Fruit fly (Drosophila melanogaster) whole organism, embryonic: ENCODE measurements around the gene CtsF.

Experiments
- Abd-B ChIP-seq: fragments of 200-800 bp; sonication (Bioruptor generic); optimal IDR thresholded peaks from 2 replicates; lab custom pipeline; 2018; ENCODE audit warnings: missing biosample characterization, mild to moderate bottlenecking, missing genetic modification characterization, moderate library complexity
- Atf-2 ChIP-seq: fragments of 200-800 bp; sonication (Bioruptor generic); optimal IDR thresholded peaks from 2 replicates; lab custom pipeline; 2016; ENCODE audit warnings: missing biosample characterization, missing genetic modification characterization
- Blimp-1 ChIP-seq: fragments of 200-800 bp; sonication (Bioruptor generic); optimal IDR thresholded peaks from 3 replicates; lab custom pipeline; 2018; ENCODE audit warnings: missing biosample characterization, missing genetic modification characterization, mild to moderate bottlenecking, moderate library complexity, missing genetic modification reagents
- BtbVII ChIP-seq: fragments of 200-800 bp; sonication (Bioruptor generic); optimal IDR thresholded peaks from 3 replicates; lab custom pipeline; 2017; ENCODE audit warnings: missing biosample characterization, mild to moderate bottlenecking, missing genetic modification characterization
- C15 ChIP-seq: fragments of 200-800 bp; sonication (Bioruptor generic); IDR thresholded peaks from 3 replicates; pipeline ENCODE4 v1.3.6; 2022; ENCODE audit warnings: missing biosample characterization, missing genetic modification characterization
- CG10267 ChIP-seq: fragments of 200-800 bp; sonication (Bioruptor generic); optimal IDR thresholded peaks from 2 replicates; lab custom pipeline; 2018; ENCODE audit warnings: missing biosample characterization, mild to moderate bottlenecking, missing genetic modification characterization, moderate library complexity
- CG10431 ChIP-seq: fragments of 200-800 bp; sonication (Bioruptor generic); optimal IDR thresholded peaks from 3 replicates; lab custom pipeline; 2018; ENCODE audit warnings: missing biosample characterization, mild to moderate bottlenecking, missing genetic modification characterization
- CG11093 ChIP-seq: fragments of 200-800 bp; sonication (Bioruptor generic); IDR thresholded peaks from 3 replicates; pipeline ENCODE4 v1.3.6; 2022; ENCODE audit warnings: missing biosample characterization, missing genetic modification characterization
- CG11398 ChIP-seq: fragments of 200-800 bp; sonication (Bioruptor generic); optimal IDR thresholded peaks from 2 replicates; lab custom pipeline; 2016; ENCODE audit warnings: missing biosample characterization, missing genetic modification characterization
- CG14050 ChIP-seq: fragments of 200-800 bp; sonication (Bioruptor generic); IDR thresholded peaks from 3 replicates; pipeline ENCODE4 v1.3.6; 2022; ENCODE audit warnings: missing biosample characterization, missing genetic modification characterization
- CG15011 ChIP-seq: fragments of 200-800 bp; sonication (Bioruptor generic); optimal IDR thresholded peaks from 3 replicates; lab custom pipeline; 2018; ENCODE audit warnings: missing biosample characterization, mild to moderate bottlenecking, missing genetic modification characterization
- CG1603 ChIP-seq: fragments of 200-800 bp; sonication (Bioruptor generic); optimal IDR thresholded peaks from 2 replicates; lab custom pipeline; 2019; ENCODE audit warnings: missing biosample characterization, mild to moderate bottlenecking, missing genetic modification characterization, moderate library complexity
- CG16815 ChIP-seq: fragments of 200-800 bp; sonication (Bioruptor generic); optimal IDR thresholded peaks from 3 replicates; lab custom pipeline; 2017; ENCODE audit warnings: missing biosample characterization, mild to moderate bottlenecking, missing genetic modification characterization
- CG16863 ChIP-seq: fragments of 200-800 bp; sonication (Bioruptor generic); optimal IDR thresholded peaks from 3 replicates; lab custom pipeline; 2016; ENCODE audit warnings: missing biosample characterization, missing genetic modification characterization
- CG17359 ChIP-seq: fragments of 200-800 bp; sonication (Bioruptor generic); optimal IDR thresholded peaks from 3 replicates; lab custom pipeline; 2018; ENCODE audit warnings: missing biosample characterization, mild to moderate bottlenecking, missing genetic modification characterization, moderate library complexity
- CG31388 ChIP-seq: fragments of 200-800 bp; sonication (Bioruptor generic); optimal IDR thresholded peaks from 2 replicates; lab custom pipeline; 2016; ENCODE audit warnings: missing biosample characterization, missing genetic modification characterization
- CG4404 ChIP-seq: fragments of 200-800 bp; sonication (Bioruptor generic); IDR thresholded peaks from 2 replicates; pipeline ENCODE4 v1.3.6; 2022; ENCODE audit warnings: missing biosample characterization, missing genetic modification characterization
- CG6254 ChIP-seq: fragments of 200-800 bp; sonication (Bioruptor generic); optimal IDR thresholded peaks from 3 replicates; lab custom pipeline; 2017; ENCODE audit warnings: mild to moderate bottlenecking, missing biosample characterization, missing genetic modification reagents, missing genetic modification characterization
- CG6813 ChIP-seq: fragments of 200-800 bp; sonication (Bioruptor generic); optimal IDR thresholded peaks from 2 replicates; lab custom pipeline; 2017; ENCODE audit warnings: missing biosample characterization, missing genetic modification characterization, mild to moderate bottlenecking, moderate library complexity, missing genetic modification reagents
- CG7839 ChIP-seq: fragments of 200-800 bp; sonication (Bioruptor generic); optimal IDR thresholded peaks from 3 replicates; lab custom pipeline; 2018; ENCODE audit warnings: missing biosample characterization, mild to moderate bottlenecking, missing genetic modification characterization, moderate library complexity
- CG8089 ChIP-seq: fragments of 200-800 bp; sonication (Bioruptor generic); optimal IDR thresholded peaks from 3 replicates; lab custom pipeline; 2016; ENCODE audit warnings: missing biosample characterization, missing genetic modification characterization
- CTCF ChIP-seq: fragments of 200-800 bp; sonication (Bioruptor generic); optimal IDR thresholded peaks from 2 replicates; lab custom pipeline; 2017; ENCODE audit warnings: missing biosample characterization, mild to moderate bottlenecking, missing genetic modification characterization, moderate library complexity
- CkIIα-i1 ChIP-seq: fragments of 200-800 bp; sonication (Bioruptor generic); IDR thresholded peaks from 2 replicates; pipeline ENCODE4 v1.3.6; 2022; ENCODE audit warnings: missing biosample characterization, missing genetic modification characterization
- Dek ChIP-seq: fragments of 200-800 bp; sonication (Bioruptor generic); optimal IDR thresholded peaks from 3 replicates; lab custom pipeline; 2019; ENCODE audit warnings: missing biosample characterization, mild to moderate bottlenecking, missing genetic modification characterization, moderate library complexity
- ERR ChIP-seq: fragments of 200-800 bp; sonication (Bioruptor generic); optimal IDR thresholded peaks from 2 replicates; lab custom pipeline; 2016; ENCODE audit warnings: missing biosample characterization, missing genetic modification characterization
- Med ChIP-seq: fragments of 200-800 bp; sonication (Bioruptor generic); peaks from one replicate; lab custom pipeline; 2016; ENCODE audit warnings: missing biosample characterization, missing genetic modification characterization, mild to moderate bottlenecking, inconsistent platforms, moderate library complexity
- NC2α ChIP-seq: fragments of 200-800 bp; sonication (Bioruptor generic); optimal IDR thresholded peaks from 2 replicates; lab custom pipeline; 2016; ENCODE audit warnings: missing biosample characterization, missing genetic modification characterization
- Optix ChIP-seq: fragments of 200-800 bp; sonication (Bioruptor generic); IDR thresholded peaks from 3 replicates; pipeline ENCODE4 v1.3.6; 2022; ENCODE audit warnings: missing biosample characterization, missing genetic modification characterization
- Poxn ChIP-seq: fragments of 200-800 bp; sonication (Bioruptor generic); IDR thresholded peaks from 2 replicates; pipeline ENCODE4 v1.3.6; 2022; ENCODE audit warnings: missing biosample characterization, missing genetic modification characterization
- Spps ChIP-seq: fragments of 200-800 bp; sonication (Bioruptor generic); optimal IDR thresholded peaks from 2 replicates; lab custom pipeline; 2018; ENCODE audit warnings: missing biosample characterization, mild to moderate bottlenecking, missing genetic modification characterization
- YL-1 ChIP-seq: fragments of 200-800 bp; sonication (Bioruptor generic); optimal IDR thresholded peaks from 3 replicates; lab custom pipeline; 2017; ENCODE audit warnings: missing biosample characterization, mild to moderate bottlenecking, missing genetic modification characterization
- cad ChIP-seq: fragments of >200 bp; optimal IDR thresholded peaks from 2 replicates; lab custom pipeline; 2017; ENCODE audit warnings: missing biosample characterization, missing genetic modification characterization
- chn ChIP-seq: fragments of 200-800 bp; sonication (Bioruptor generic); optimal IDR thresholded peaks from 2 replicates; lab custom pipeline; 2016; ENCODE audit warnings: missing biosample characterization, missing genetic modification characterization
- ci ChIP-seq: fragments of 200-800 bp; sonication (Bioruptor generic); IDR thresholded peaks from 3 replicates; pipeline ENCODE4 v1.3.6; 2022; ENCODE audit warnings: missing biosample characterization, missing genetic modification characterization
- corto ChIP-seq: fragments of 200-800 bp; sonication (Bioruptor generic); optimal IDR thresholded peaks from 2 replicates; lab custom pipeline; 2016; ENCODE audit warnings: missing biosample characterization, mild to moderate bottlenecking, missing genetic modification characterization, moderate library complexity
- croc ChIP-seq: fragments of 200-800 bp; sonication (Bioruptor generic); conservative IDR thresholded peaks from 3 replicates; pipeline ENCODE4 v1.3.6; 2022; ENCODE audit warnings: missing biosample characterization, missing genetic modification characterization
- da ChIP-seq: fragments of 200-800 bp; sonication (Bioruptor generic); optimal IDR thresholded peaks from 2 replicates; lab custom pipeline; 2016; ENCODE audit warnings: missing biosample characterization, missing genetic modification characterization
- ems ChIP-seq: fragments of 200-800 bp; sonication (Bioruptor generic); optimal IDR thresholded peaks from 3 replicates; lab custom pipeline; 2016; ENCODE audit warnings: missing biosample characterization, missing genetic modification characterization
- en ChIP-seq: fragments of 200-800 bp; sonication (Bioruptor generic); optimal IDR thresholded peaks from 2 replicates; lab custom pipeline; 2016; ENCODE audit warnings: missing biosample characterization, missing genetic modification characterization
- gce ChIP-seq: fragments of 200-800 bp; sonication (Bioruptor generic); IDR thresholded peaks from 3 replicates; pipeline ENCODE4 v1.3.6; 2022; ENCODE audit warnings: missing biosample characterization, missing genetic modification characterization
- hbn ChIP-seq: fragments of 200-800 bp; sonication (Bioruptor generic); IDR thresholded peaks from 2 replicates; pipeline ENCODE4 v1.3.6; 2022; ENCODE audit warnings: missing biosample characterization, missing genetic modification characterization; ENCODE audit not compliant: partially characterized antibody
- jing ChIP-seq: fragments of 200-800 bp; sonication (Bioruptor generic); optimal IDR thresholded peaks from 2 replicates; lab custom pipeline; 2018; ENCODE audit warnings: missing biosample characterization, mild to moderate bottlenecking, missing genetic modification characterization
- ken ChIP-seq: fragments of 200-800 bp; sonication (Bioruptor generic); IDR thresholded peaks from 3 replicates; pipeline ENCODE4 v1.3.6; 2022; ENCODE audit warnings: missing biosample characterization, missing genetic modification characterization
- kni ChIP-seq: fragments of 200-800 bp; sonication (Bioruptor generic); optimal IDR thresholded peaks from 3 replicates; lab custom pipeline; 2017; ENCODE audit warnings: mild to moderate bottlenecking, missing biosample characterization, missing genetic modification reagents, missing genetic modification characterization
- knrl ChIP-seq: fragments of 200-800 bp; sonication (Bioruptor generic); IDR thresholded peaks from 3 replicates; pipeline ENCODE4 v1.3.6; 2022; ENCODE audit warnings: missing biosample characterization, missing genetic modification characterization; ENCODE audit not compliant: partially characterized antibody
- nerfin-1 ChIP-seq: fragments of 200-800 bp; sonication (Bioruptor generic); optimal IDR thresholded peaks from 3 replicates; lab custom pipeline; 2019; ENCODE audit warnings: missing biosample characterization, mild to moderate bottlenecking, missing genetic modification characterization, moderate library complexity
- pan ChIP-seq, 4 experiments: fragments of >200 bp in 3 of 4; fragments of 200-800 bp in 1 of 4; sonication (Bioruptor generic) in 1 of 4; optimal IDR thresholded peaks in 3 of 4; IDR thresholded peaks in 1 of 4; 2 replicates each; pipeline versions ENCODE4 v1.3.6 to Lab custom; 2017 to 2022; ENCODE audit warnings: missing biosample characterization in 2 of 4, missing genetic modification characterization in 2 of 4, mixed read lengths in 1 of 4
- pb ChIP-seq: fragments of 200-800 bp; sonication (Bioruptor generic); optimal IDR thresholded peaks from 3 replicates; lab custom pipeline; 2016; ENCODE audit warnings: missing biosample characterization, missing genetic modification characterization
- twi ChIP-seq: fragments of 200-800 bp; optimal IDR thresholded peaks from 2 replicates; lab custom pipeline; 2019; ENCODE audit warnings: missing biosample characterization, mild to moderate bottlenecking, missing genetic modification characterization, moderate library complexity

Gene CtsF

dm6 chr3R:5283360-5283963, 31.9 kb upstream of the CtsF start (continued):
- TF ChIP-seq CG1603 (peak; percentile 84), Spps (tag; lab: Kevin White, UChicago) (peak; percentile 44), cad (GFP tag; lab: Kevin White, UChicago) (no peak), CG6813 (GFP tag; lab: Kevin White, UChicago) (peak; percentile 86), CG31388 (GFP tag; lab: Kevin White, UChicago) (peak; percentile 82), Blimp-1 (GFP tag; lab: Kevin White, UChicago) (peak; percentile 90), nerfin-1 (tag; lab: Kevin White, UChicago) (peak; percentile 88), CG16815 (GFP tag; lab: Kevin White, UChicago) (peak; percentile 81), kni (GFP tag; lab: Kevin White, UChicago) (peak; percentile 81), CG6254 (GFP tag; lab: Kevin White, UChicago) (peak; percentile 82), ems (GFP tag; lab: Kevin White, UChicago) (peak; percentile 90), CG14050 (GFP tag; lab: Robert Waterston, UW) (peak; percentile 70), ci (GFP tag; lab: Robert Waterston, UW) (peak; percentile 84; the same call in 2 of the 3 replicates), NC2α (peak; percentile 78), Abd-B (GFP tag; lab: Kevin White, UChicago) (peak; percentile 91), CG11093 (peak; percentile 70; the same call in 2 of the 3 replicates), da (peak; percentile 53), CTCF (GFP tag; lab: Kevin White, UChicago) (peak; percentile 92), Dek (tag; lab: Kevin White, UChicago) (peak; percentile 90), en (GFP tag; lab: Kevin White, UChicago) (peak; percentile 90), CG8089 (GFP tag; lab: Kevin White, UChicago) (peak; percentile 89), corto (GFP tag; lab: Kevin White, UChicago) (peak; percentile 34), chn (GFP tag; lab: Kevin White, UChicago) (peak; percentile 87), CG4404 (GFP tag; lab: Robert Waterston, UW) (peak; percentile 65), CkIIα-i1 (GFP tag; lab: Robert Waterston, UW) (no peak), pb (GFP tag; lab: Kevin White, UChicago) (peak; percentile 85), knrl (GFP tag; lab: Robert Waterston, UW) (no peak), CG10267 (tag; lab: Kevin White, UChicago) (peak; percentile 82), Optix (GFP tag; lab: Robert Waterston, UW) (peak; percentile 79; the same call in 2 of the 3 replicates), YL-1 (GFP tag; lab: Kevin White, UChicago) (peak; percentile 78), CG10431 (GFP tag; lab: Kevin White, UChicago) (no peak), croc (GFP tag; lab: Robert Waterston, UW) (peak; percentile 70), twi (tag; lab: Kevin White, UChicago) (peak; percentile 70), gce (GFP tag; lab: Robert Waterston, UW) (0 out of 3 replicates have a peak, but pooled peaks have one; percentile 60), Poxn (GFP tag; lab: Robert Waterston, UW) (peak; percentile 32; the same call in 1 of the 2 replicates), CG11398 (GFP tag; lab: Kevin White, UChicago) (peak; percentile 85), hbn (GFP tag; lab: Robert Waterston, UW) (no peak), pan (optimal IDR thresholded peaks at IDR 0.05; lab: Kevin White, UChicago) (no peak), pan (GFP tag; optimal IDR thresholded peaks at IDR 0.05 in 1 of 2, IDR thresholded peaks at IDR 0.05 in 1 of 2) (peak in 1 of 2 experiments; percentile 84), Med (GFP tag; lab: Kevin White, UChicago) (peak; percentile 99), ken (GFP tag; lab: Robert Waterston, UW) (peak; percentile 82), C15 (0 out of 3 replicates have a peak, but pooled peaks have one; percentile 68), jing (peak; percentile 70), Atf-2 (peak; percentile 88), CG17359 (peak; percentile 91), BtbVII (GFP tag; lab: Kevin White, UChicago) (peak; percentile 93), CG15011 (GFP tag; lab: Kevin White, UChicago) (peak; percentile 89), CG16863 (GFP tag; lab: Kevin White, UChicago) (peak; percentile 89), ERR (GFP tag; lab: Kevin White, UChicago) (peak; percentile 88), CG7839 (peak; percentile 93)
